Worm (Caenorhabditis elegans) whole organism, late embryonic: Measurements from ENCODE around the gene strd-1.

Source experiments
- C08G9.2 ChIP-seq: sonication (generic microtip); optimal IDR thresholded peaks from 2 replicates; lab custom pipeline; 2016; ENCODE audit warnings: mild to moderate bottlenecking, missing genetic modification characterization, moderate library complexity, missing compliant biosample characterization
- F13H6.1 ChIP-seq: sonication (generic microtip); optimal IDR thresholded peaks from 2 replicates; lab custom pipeline; 2016; ENCODE audit warnings: missing genetic modification characterization, missing compliant biosample characterization
- K09A11.1 ChIP-seq: sonication (generic microtip); optimal IDR thresholded peaks from 2 replicates; lab custom pipeline; 2017; ENCODE audit warnings: antibody characterized with exemption, mild to moderate bottlenecking, missing genetic modification characterization, missing compliant biosample characterization; ENCODE audit not compliant: insufficient read depth
- T23F11.4 ChIP-seq: fragments of 200-800 bp; sonication (Bioruptor generic); optimal IDR thresholded peaks from 2 replicates; lab custom pipeline; 2018; ENCODE audit warnings: mild to moderate bottlenecking, missing genetic modification characterization, missing compliant biosample characterization
- Y22D7AL.16 ChIP-seq: sonication (generic microtip); optimal IDR thresholded peaks from 2 replicates; lab custom pipeline; 2016; ENCODE audit warnings: missing genetic modification characterization, missing compliant biosample characterization
- ahr-1 ChIP-seq: sonication (generic microtip); optimal IDR thresholded peaks from 2 replicates; lab custom pipeline; 2016; ENCODE audit warnings: missing genetic modification characterization, missing compliant biosample characterization
- ceh-14 ChIP-seq: sonication (generic microtip); optimal IDR thresholded peaks from 2 replicates; lab custom pipeline; 2016; ENCODE audit warnings: missing genotype, missing genetic modification characterization, missing compliant biosample characterization
- ceh-18 ChIP-seq: sonication (generic microtip); optimal IDR thresholded peaks from 2 replicates; lab custom pipeline; 2016; ENCODE audit warnings: missing genetic modification characterization, missing compliant biosample characterization
- ceh-24 ChIP-seq: sonication (generic microtip); optimal IDR thresholded peaks from 2 replicates; lab custom pipeline; 2016; ENCODE audit warnings: mild to moderate bottlenecking, missing genetic modification characterization, missing compliant biosample characterization
- ceh-34 ChIP-seq: sonication (generic microtip); optimal IDR thresholded peaks from 2 replicates; lab custom pipeline; 2016; ENCODE audit warnings: mild to moderate bottlenecking, missing genetic modification characterization, missing compliant biosample characterization
- ceh-48 ChIP-seq: sonication (generic microtip); optimal IDR thresholded peaks from 2 replicates; lab custom pipeline; 2016; ENCODE audit warnings: missing genetic modification characterization, inconsistent platforms, missing compliant biosample characterization
- ceh-9 ChIP-seq: sonication (generic microtip); optimal IDR thresholded peaks from 2 replicates; lab custom pipeline; 2016; ENCODE audit warnings: mild to moderate bottlenecking, missing genetic modification characterization, inconsistent platforms, missing compliant biosample characterization
- che-1 ChIP-seq: sonication (generic microtip); optimal IDR thresholded peaks from 2 replicates; lab custom pipeline; 2016; ENCODE audit warnings: mild to moderate bottlenecking, missing genetic modification characterization, missing compliant biosample characterization
- elt-4 ChIP-seq: sonication (generic microtip); optimal IDR thresholded peaks from 2 replicates; lab custom pipeline; 2016; ENCODE audit warnings: missing genetic modification characterization, missing compliant biosample characterization
- ets-4 ChIP-seq: sonication (generic microtip); optimal IDR thresholded peaks from 2 replicates; lab custom pipeline; 2016; ENCODE audit warnings: missing genetic modification characterization, missing compliant biosample characterization
- eyg-1 ChIP-seq: sonication (generic microtip); optimal IDR thresholded peaks from 2 replicates; lab custom pipeline; 2016; ENCODE audit warnings: missing genotype, missing genetic modification characterization, missing compliant biosample characterization
- fax-1 ChIP-seq: sonication (generic microtip); optimal IDR thresholded peaks from 2 replicates; lab custom pipeline; 2016; ENCODE audit warnings: missing genotype, missing genetic modification characterization, missing compliant biosample characterization
- fkh-6 ChIP-seq: sonication (generic microtip); optimal IDR thresholded peaks from 2 replicates; lab custom pipeline; 2016; ENCODE audit warnings: missing genetic modification characterization, missing compliant biosample characterization
- hlh-15 ChIP-seq: sonication (generic microtip); optimal IDR thresholded peaks from 2 replicates; lab custom pipeline; 2016; ENCODE audit warnings: missing genetic modification characterization, missing compliant biosample characterization
- hlh-30 ChIP-seq: sonication (generic microtip); optimal IDR thresholded peaks from 2 replicates; lab custom pipeline; 2017; ENCODE audit warnings: antibody characterized with exemption, missing genetic modification characterization, missing compliant biosample characterization; ENCODE audit not compliant: insufficient read depth
- hlh-6 ChIP-seq: sonication (generic microtip); optimal IDR thresholded peaks from 2 replicates; lab custom pipeline; 2016; ENCODE audit warnings: missing genotype, missing genetic modification characterization, missing compliant biosample characterization
- hlh-8 ChIP-seq: sonication (generic microtip); optimal IDR thresholded peaks from 2 replicates; lab custom pipeline; 2016; ENCODE audit warnings: missing genotype, missing genetic modification characterization, missing compliant biosample characterization
- lim-6 ChIP-seq: sonication (generic microtip); optimal IDR thresholded peaks from 2 replicates; lab custom pipeline; 2016; ENCODE audit warnings: missing genetic modification characterization, missing compliant biosample characterization
- lin-11 ChIP-seq: fragments of 200-800 bp; sonication (Bioruptor generic); optimal IDR thresholded peaks from 2 replicates; lab custom pipeline; 2018; ENCODE audit warnings: mild to moderate bottlenecking, missing genetic modification characterization, missing compliant biosample characterization
- mec-3 ChIP-seq: sonication (generic microtip); optimal IDR thresholded peaks from 2 replicates; lab custom pipeline; 2016; ENCODE audit warnings: borderline replicate concordance, missing genetic modification characterization, missing compliant biosample characterization
- nhr-11 ChIP-seq: fragments of 150-350 bp; optimal IDR thresholded peaks from 2 replicates; lab custom pipeline; 2014; ENCODE audit warnings: missing biosample characterization, missing genetic modification characterization
- nhr-232 ChIP-seq: sonication (generic microtip); optimal IDR thresholded peaks from 2 replicates; lab custom pipeline; 2016; ENCODE audit warnings: missing genetic modification characterization, missing compliant biosample characterization
- pag-3 ChIP-seq: sonication (generic microtip); optimal IDR thresholded peaks from 2 replicates; lab custom pipeline; 2016; ENCODE audit warnings: missing compliant biosample characterization, missing genetic modification characterization, borderline replicate concordance
- pax-1 ChIP-seq: fragments of 150-350 bp; optimal IDR thresholded peaks from 2 replicates; lab custom pipeline; 2014; ENCODE audit warnings: missing biosample characterization, missing genetic modification characterization
- pqm-1 ChIP-seq: sonication (generic microtip); optimal IDR thresholded peaks from 2 replicates; lab custom pipeline; 2016; ENCODE audit warnings: missing genetic modification characterization, missing compliant biosample characterization
- pros-1 ChIP-seq: fragments of 150-350 bp; optimal IDR thresholded peaks from 2 replicates; lab custom pipeline; 2014; ENCODE audit warnings: missing biosample characterization, missing genetic modification reagents, missing genetic modification characterization
- ref-2 ChIP-seq: sonication (generic microtip); optimal IDR thresholded peaks from 2 replicates; lab custom pipeline; 2016; ENCODE audit warnings: missing genetic modification characterization, missing compliant biosample characterization
- sdc-2 ChIP-seq: sonication (generic microtip); optimal IDR thresholded peaks from 2 replicates; lab custom pipeline; 2016; ENCODE audit warnings: missing genotype, missing genetic modification characterization, missing compliant biosample characterization
- sox-2 ChIP-seq: fragments of 200-800 bp; sonication (Bioruptor generic); IDR thresholded peaks from 2 replicates; pipeline ENCODE4 v1.3.6; 2022; ENCODE audit warnings: missing genetic modification reagents, missing genetic modification characterization, missing compliant biosample characterization
- sox-4 ChIP-seq: sonication (generic microtip); optimal IDR thresholded peaks from 2 replicates; lab custom pipeline; 2017; ENCODE audit warnings: mild to moderate bottlenecking, missing genetic modification characterization, inconsistent platforms, missing compliant biosample characterization
- syd-9 ChIP-seq: sonication (generic microtip); optimal IDR thresholded peaks from 2 replicates; lab custom pipeline; 2016; ENCODE audit warnings: mild to moderate bottlenecking, missing genetic modification characterization, moderate library complexity, missing compliant biosample characterization
- tbx-2 ChIP-seq: sonication (generic microtip); optimal IDR thresholded peaks from 2 replicates; lab custom pipeline; 2016; ENCODE audit warnings: missing genetic modification characterization, missing compliant biosample characterization
- tbx-7 ChIP-seq: sonication (generic microtip); optimal IDR thresholded peaks from 2 replicates; lab custom pipeline; 2016; ENCODE audit warnings: missing genotype, missing genetic modification characterization, missing compliant biosample characterization
- ttx-3 ChIP-seq: sonication (generic microtip); optimal IDR thresholded peaks from 2 replicates; lab custom pipeline; 2016; ENCODE audit warnings: missing genetic modification reagents, missing genetic modification characterization, missing compliant biosample characterization
- unc-3 ChIP-seq, 2 experiments: fragments of 200-800 bp in 1 of 2; sonication (Bioruptor generic) in 1 of 2; sonication (generic microtip) in 1 of 2; conservative IDR thresholded peaks in 1 of 2; optimal IDR thresholded peaks in 1 of 2; 2 replicates each; pipeline versions ENCODE4 v1.3.6 to Lab custom; 2016 to 2022; ENCODE audit warnings: missing compliant biosample characterization in 2 of 2, missing genetic modification characterization in 2 of 2, missing genetic modification reagents in 1 of 2
- unc-42 ChIP-seq: sonication (generic microtip); optimal IDR thresholded peaks from 2 replicates; lab custom pipeline; 2016; ENCODE audit warnings: missing genotype, missing genetic modification characterization, missing compliant biosample characterization
- zip-5 ChIP-seq: sonication (generic microtip); optimal IDR thresholded peaks from 2 replicates; lab custom pipeline; 2016; ENCODE audit warnings: missing genetic modification characterization, missing compliant biosample characterization
- ztf-16 ChIP-seq: sonication (generic microtip); optimal IDR thresholded peaks from 2 replicates; lab custom pipeline; 2017; ENCODE audit warnings: missing genetic modification characterization, missing compliant biosample characterization

strd-1 gene

DNA sequence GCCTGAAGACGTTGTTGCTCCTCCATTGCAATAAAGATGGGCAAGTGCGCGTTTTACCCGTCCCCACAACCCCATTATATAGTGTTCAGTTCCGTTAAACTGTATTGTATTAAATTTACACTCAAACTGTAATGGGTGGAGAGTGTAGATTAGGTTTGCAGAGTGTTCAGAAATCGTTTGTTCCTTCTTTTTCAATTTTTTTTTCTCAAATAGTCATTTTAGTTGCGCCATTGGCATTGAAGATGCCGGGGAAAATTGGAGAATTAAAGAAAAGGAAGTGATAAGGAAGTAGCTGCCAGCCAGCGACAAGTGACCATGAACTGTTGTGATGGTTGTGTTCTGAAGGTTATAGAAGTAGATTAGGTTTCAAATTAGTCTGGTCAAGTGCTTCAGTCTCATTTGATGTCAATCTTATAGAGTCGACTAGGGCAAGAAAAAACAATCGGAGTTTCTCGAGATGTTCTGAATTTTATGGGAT lies 38.3 kb downstream of the strd-1 start, which contains the start of gene col-93:
col-93 (minus strand) TSS at position 51 of the 478 bp plus-strand sequence.
- TF ChIP-seq unc-3 (GFP tag; conservative IDR thresholded peaks at IDR 0.05; lab: Robert Waterston, UW) (no peak), unc-3 (tag; optimal IDR thresholded peaks at IDR 0.05; lab: Kevin White, UChicago) (no peak), fkh-6 (tag; lab: Kevin White, UChicago) (no peak), ceh-14 (no peak), ahr-1 (tag; lab: Kevin White, UChicago) (no peak), sdc-2 (no peak), hlh-6 (tag; lab: Kevin White, UChicago) (no peak), ref-2 (tag; lab: Kevin White, UChicago) (no peak), K09A11.1 (no peak), hlh-30 (tag; lab: Kevin White, UChicago) (no peak)
- TF ChIP-seq, all 69 proteins: peak for 0

DNA sequence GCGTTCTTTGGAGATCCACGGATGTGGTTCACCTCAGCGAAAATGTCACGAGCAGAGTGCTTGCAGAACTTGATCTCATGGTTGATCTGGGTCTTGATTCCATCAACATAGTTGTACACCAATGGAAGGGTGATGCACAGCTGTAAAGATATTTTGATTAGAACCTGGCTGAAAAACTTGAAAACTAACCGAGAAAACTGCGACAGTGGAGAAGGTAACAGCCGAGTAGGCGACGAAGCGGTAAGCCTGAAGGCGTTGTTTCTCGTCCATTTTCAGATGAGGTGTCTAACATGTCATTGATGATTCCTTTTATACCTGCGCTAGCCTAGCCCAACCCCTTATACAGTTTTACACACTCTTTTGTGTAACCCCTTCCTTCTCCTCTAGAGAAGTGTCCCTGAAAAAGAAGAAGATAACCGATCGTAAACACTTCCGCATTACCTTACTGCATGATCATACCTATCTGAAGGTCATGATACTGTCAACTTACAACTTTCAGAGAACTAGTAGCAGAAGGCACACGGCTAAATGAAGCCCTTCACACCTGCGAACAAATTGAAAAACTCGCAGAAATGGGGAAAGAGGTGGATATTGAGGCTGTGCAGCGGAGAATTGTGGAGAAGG lies 40.4 kb downstream of the strd-1 start, which contains the start of gene col-94:
col-94 (minus strand) TSS at position 313 of the 624 bp plus-strand sequence.
- no peak for TF ChIP-seq hlh-15 (tag; lab: Kevin White, UChicago)
- TF ChIP-seq che-1, result no peak
- no peak for TF ChIP-seq ceh-34
- no peak for TF ChIP-seq K09A11.1
- TF ChIP-seq pax-1 (tag; lab: Kevin White, UChicago), result no peak
- no peak for TF ChIP-seq hlh-30 (tag; lab: Kevin White, UChicago)
- no peak for TF ChIP-seq sox-2
- no peak for TF ChIP-seq hlh-8 (tag; lab: Kevin White, UChicago)
- no peak for TF ChIP-seq unc-3 (GFP tag; conservative IDR thresholded peaks at IDR 0.05; lab: Robert Waterston, UW)
- TF ChIP-seq unc-3 (tag; optimal IDR thresholded peaks at IDR 0.05; lab: Kevin White, UChicago), result no peak
- no peak for TF ChIP-seq fax-1 (tag; lab: Kevin White, UChicago)
- no peak for TF ChIP-seq ceh-48 (tag; lab: Kevin White, UChicago)
- TF ChIP-seq, all 69 proteins: peak for 0

DNA sequence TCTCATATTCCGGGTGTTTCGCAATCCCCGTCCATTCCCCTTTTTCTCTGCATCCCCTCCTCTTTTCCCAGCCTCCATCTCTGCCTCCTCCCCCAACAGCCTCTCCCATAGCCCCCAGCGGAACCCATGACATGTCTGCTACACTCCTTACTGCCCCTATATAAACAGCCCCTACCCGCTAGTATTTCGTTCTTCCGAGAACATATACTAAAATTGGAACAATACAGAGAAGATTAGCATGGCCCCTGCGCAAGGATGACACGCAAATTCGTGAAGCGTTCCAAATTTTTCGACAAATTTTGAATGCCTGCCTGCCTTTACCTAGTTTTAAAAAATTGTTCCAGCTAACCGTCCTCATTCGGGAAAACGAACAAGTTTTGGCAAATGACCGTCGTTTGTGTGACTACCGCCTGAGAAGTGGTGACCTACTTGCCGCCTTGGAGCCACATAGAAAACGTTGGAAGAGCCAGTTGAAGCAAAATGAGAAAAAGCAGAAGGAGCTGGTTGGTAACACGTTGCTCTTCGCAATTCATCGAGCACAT lies 42.3 kb downstream of the strd-1 start:
- peak; percentile 97 for TF ChIP-seq hlh-6 (tag; lab: Kevin White, UChicago)
- peak; percentile 91 for TF ChIP-seq fax-1 (tag; lab: Kevin White, UChicago)
- peak; percentile 5 for TF ChIP-seq ceh-9 (tag; lab: Kevin White, UChicago)
- peak; percentile 92 for TF ChIP-seq unc-42 (tag; lab: Kevin White, UChicago)
- peak; percentile 94 for TF ChIP-seq ttx-3 (tag; lab: Kevin White, UChicago)
- peak; percentile 53 for TF ChIP-seq nhr-11 (tag; lab: Kevin White, UChicago)
- TF ChIP-seq ceh-48 (tag; lab: Kevin White, UChicago), result peak; percentile 82
- peak; percentile 93 for TF ChIP-seq pqm-1 (tag; lab: Kevin White, UChicago)
- TF ChIP-seq K09A11.1, result peak; percentile 91
- peak; percentile 89 for TF ChIP-seq nhr-232 (tag; lab: Kevin White, UChicago)
- TF ChIP-seq F13H6.1 (tag; lab: Kevin White, UChicago), result peak; percentile 94
- peak; percentile 97 for TF ChIP-seq ceh-34
- peak; percentile 94 for TF ChIP-seq unc-3 (GFP tag; conservative IDR thresholded peaks at IDR 0.05; lab: Robert Waterston, UW)
- peak; percentile 87 for TF ChIP-seq unc-3 (tag; optimal IDR thresholded peaks at IDR 0.05; lab: Kevin White, UChicago)
- TF ChIP-seq ref-2 (tag; lab: Kevin White, UChicago), result peak; percentile 91
- TF ChIP-seq mec-3 (tag; lab: Kevin White, UChicago), result peak; percentile 89
- TF ChIP-seq eyg-1 (tag; lab: Kevin White, UChicago), result peak; percentile 96
- TF ChIP-seq sox-4 (tag; lab: Kevin White, UChicago), result peak; percentile 96
- peak; percentile 88 for TF ChIP-seq ceh-24 (tag; lab: Kevin White, UChicago)
- TF ChIP-seq ahr-1 (tag; lab: Kevin White, UChicago), result peak; percentile 82
- peak; percentile 99 for TF ChIP-seq ceh-18 (tag; lab: Kevin White, UChicago)
- peak; percentile 96 for TF ChIP-seq tbx-2 (tag; lab: Kevin White, UChicago)
- TF ChIP-seq ztf-16 (tag; lab: Kevin White, UChicago), result peak; percentile 98
- peak; percentile 90 for TF ChIP-seq C08G9.2 (tag; lab: Kevin White, UChicago)
- peak; percentile 96 for TF ChIP-seq T23F11.4 (GFP tag; lab: Kevin White, UChicago)
- peak; percentile 89 for TF ChIP-seq pros-1
- peak; percentile 91 for TF ChIP-seq syd-9 (tag; lab: Kevin White, UChicago)
- peak; percentile 69 for TF ChIP-seq zip-5 (tag; lab: Kevin White, UChicago)
- TF ChIP-seq elt-4, result peak; percentile 71
- TF ChIP-seq Y22D7AL.16 (tag; lab: Kevin White, UChicago), result peak; percentile 88
- peak; percentile 87 for TF ChIP-seq lin-11 (tag; lab: Kevin White, UChicago)
- peak; percentile 66 for TF ChIP-seq tbx-7
- peak; percentile 95 for TF ChIP-seq ceh-14
- TF ChIP-seq hlh-15 (tag; lab: Kevin White, UChicago), result peak; percentile 90
- peak; percentile 83 for TF ChIP-seq ets-4
- TF ChIP-seq pag-3 (tag; lab: Kevin White, UChicago), result peak; percentile 95
- TF ChIP-seq lim-6 (tag; lab: Kevin White, UChicago), result peak; percentile 88
